Fruit fly (Drosophila melanogaster): Measurements from ENCODE around the gene Lip3.

DNA sequence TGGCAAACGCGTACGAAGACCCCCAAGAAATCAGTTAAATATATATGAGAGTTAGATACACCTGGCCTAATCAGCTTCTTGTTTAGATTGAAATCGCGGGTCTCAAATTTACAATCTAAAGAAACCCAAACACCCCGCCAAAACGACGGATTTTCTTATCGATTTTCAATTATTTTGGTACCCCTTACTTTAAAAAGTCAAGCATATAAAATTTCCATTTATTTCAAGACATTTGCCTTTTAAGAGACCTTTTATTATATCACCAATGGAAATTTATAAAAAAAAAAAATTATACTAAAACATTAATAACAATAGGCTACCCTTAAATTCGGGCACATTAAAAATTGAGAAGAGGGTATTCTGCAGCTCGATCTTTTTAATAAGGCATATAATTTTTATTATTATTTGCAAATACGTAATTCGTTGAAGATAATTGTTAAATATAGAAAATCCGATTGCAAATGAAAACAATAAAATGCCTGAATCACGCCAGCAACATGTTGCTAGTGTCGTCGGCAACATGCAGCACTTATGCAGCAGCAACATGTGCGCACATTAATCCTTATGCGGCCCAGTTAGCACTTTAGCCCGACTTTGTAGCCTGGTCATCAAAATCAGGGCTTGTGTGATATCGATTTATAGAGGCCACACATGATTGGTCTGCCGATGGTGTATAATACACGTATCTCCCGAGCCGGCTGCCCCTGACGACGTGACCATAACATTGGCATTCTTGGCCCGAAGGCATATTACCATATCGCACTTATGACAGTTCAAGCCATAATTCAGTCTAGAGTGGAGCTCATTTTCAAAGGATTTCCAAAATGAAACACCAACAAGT, at the start of gene Lip3, which contains the start of gene CG34309:
- TF ChIP-seq CG8478 (optimal IDR thresholded peaks at IDR 0.05) = no peak
- TF ChIP-seq CTCF (optimal IDR thresholded peaks at IDR 0.05) = no peak

Measured in S2 (cell line).